Worm (Caenorhabditis elegans) whole organism, L4 larva: Measurements from ENCODE around the gene C31E10.5.

ENCODE experiments used
- D1046.2 ChIP-seq: fragments of 200-800 bp; sonication (Bioruptor generic); IDR thresholded peaks from 2 replicates; pipeline ENCODE4 v1.3.6; 2022; ENCODE audit warnings: missing genetic modification characterization, missing compliant biosample characterization
- F26F4.8 ChIP-seq: fragments of 200-800 bp; sonication (Bioruptor generic); conservative IDR thresholded peaks from 2 replicates; pipeline ENCODE4 v1.3.6; 2022; ENCODE audit warnings: missing genetic modification characterization, missing compliant biosample characterization
- F44E2.7 ChIP-seq: fragments of 200-800 bp; sonication (Bioruptor generic); IDR thresholded peaks from 2 replicates; pipeline ENCODE4 v2.1.2; 2022; ENCODE audit warnings: missing genetic modification characterization, missing compliant biosample characterization
- F49E8.2 ChIP-seq: sonication (generic microtip); optimal IDR thresholded peaks from 2 replicates; lab custom pipeline; 2016; ENCODE audit warnings: missing compliant biosample characterization, mild to moderate bottlenecking, missing genetic modification characterization, borderline replicate concordance
- Y105C5A.15 ChIP-seq: fragments of 200-800 bp; sonication (Bioruptor generic); IDR thresholded peaks from 2 replicates; pipeline ENCODE4 v1.3.6; 2022; ENCODE audit warnings: missing genetic modification characterization, missing compliant biosample characterization
- ZK546.5 ChIP-seq, 2 experiments: sonication (generic microtip); optimal IDR thresholded peaks; 2 replicates each; lab custom pipeline; 2017; ENCODE audit warnings: missing biosample characterization in 2 of 2, missing genetic modification characterization in 2 of 2
- aha-1 ChIP-seq: fragments of 150-350 bp; peaks from one replicate; lab custom pipeline; 2014; ENCODE audit warnings: missing biosample characterization, missing genetic modification characterization
- aly-2 ChIP-seq: sonication (generic microtip); optimal IDR thresholded peaks from 2 replicates; lab custom pipeline; 2018; ENCODE audit warnings: missing biosample characterization, missing genetic modification characterization
- ama-1 ChIP-seq: fragments of 150-350 bp; optimal IDR thresholded peaks from 2 replicates; lab custom pipeline; 2014; ENCODE audit warnings: inconsistent platforms, mixed read lengths
- ceh-32 ChIP-seq: sonication (generic microtip); optimal IDR thresholded peaks from 2 replicates; lab custom pipeline; 2016; ENCODE audit warnings: mild to moderate bottlenecking, missing genetic modification characterization, missing compliant biosample characterization; ENCODE audit not compliant: poor library complexity
- cey-2 ChIP-seq: sonication (generic microtip); optimal IDR thresholded peaks from 3 replicates; lab custom pipeline; 2017; ENCODE audit warnings: missing genetic modification characterization, mild to moderate bottlenecking, missing compliant biosample characterization, antibody characterized with exemption, borderline replicate concordance; ENCODE audit not compliant: insufficient read depth
- daf-16 ChIP-seq, 3 experiments: sonication (generic microtip); optimal IDR thresholded peaks; 2 replicates each; lab custom pipeline; 2016 to 2017; ENCODE audit warnings: missing genetic modification characterization in 3 of 3, missing genetic modification reagents in 3 of 3, mild to moderate bottlenecking in 2 of 3, missing compliant biosample characterization in 2 of 3, missing biosample characterization in 1 of 3, moderate library complexity in 1 of 3
- daf-8 ChIP-seq: fragments of 200-800 bp; sonication (Bioruptor generic); IDR thresholded peaks from 2 replicates; pipeline ENCODE4 v1.3.6; 2022; ENCODE audit warnings: missing genetic modification characterization, missing compliant biosample characterization
- dmd-6 ChIP-seq: fragments of 200-800 bp; sonication (Bioruptor generic); IDR thresholded peaks from 2 replicates; pipeline ENCODE4 v1.3.6; 2022; ENCODE audit warnings: missing genetic modification reagents, missing genetic modification characterization, missing compliant biosample characterization
- dmd-9 ChIP-seq: fragments of 200-800 bp; sonication (Bioruptor generic); IDR thresholded peaks from 2 replicates; pipeline ENCODE4 v1.3.6; 2022; ENCODE audit warnings: missing genetic modification reagents, missing genetic modification characterization, missing compliant biosample characterization
- dpl-1 ChIP-seq: fragments of 150-350 bp; optimal IDR thresholded peaks from 2 replicates; lab custom pipeline; 2014; ENCODE audit warnings: missing biosample characterization, missing genetic modification reagents, missing genetic modification characterization
- duxl-1 ChIP-seq: sonication (generic microtip); optimal IDR thresholded peaks from 2 replicates; lab custom pipeline; 2016; ENCODE audit warnings: mild to moderate bottlenecking, missing genetic modification characterization, moderate library complexity, missing compliant biosample characterization; ENCODE audit not compliant: poor library complexity
- dve-1 ChIP-seq: sonication (generic microtip); optimal IDR thresholded peaks from 2 replicates; lab custom pipeline; 2017; ENCODE audit warnings: antibody characterized with exemption, mild to moderate bottlenecking, missing genetic modification characterization, missing compliant biosample characterization; ENCODE audit not compliant: insufficient read depth
- hif-1 ChIP-seq, 2 experiments: sonication (generic microtip); optimal IDR thresholded peaks; 2 replicates each; lab custom pipeline; 2016 to 2017; ENCODE audit warnings: missing compliant biosample characterization in 2 of 2, missing genetic modification characterization in 2 of 2, missing genetic modification reagents in 2 of 2, missing genotype in 2 of 2, mild to moderate bottlenecking in 1 of 2
- hlh-11 ChIP-seq: fragments of 200-800 bp; sonication (Bioruptor generic); optimal IDR thresholded peaks from 2 replicates; lab custom pipeline; 2018; ENCODE audit warnings: mild to moderate bottlenecking, missing genetic modification characterization, missing compliant biosample characterization
- hlh-30 ChIP-seq: sonication (generic microtip); optimal IDR thresholded peaks from 2 replicates; lab custom pipeline; 2017; ENCODE audit warnings: antibody characterized with exemption, mild to moderate bottlenecking, missing genetic modification characterization, missing compliant biosample characterization; ENCODE audit not compliant: insufficient read depth
- jun-1 ChIP-seq: fragments of 150-350 bp; optimal IDR thresholded peaks from 2 replicates; lab custom pipeline; 2014; ENCODE audit warnings: missing biosample characterization, missing genetic modification reagents, missing genetic modification characterization
- lin-15B ChIP-seq: fragments of 150-350 bp; sonication (generic microtip); optimal IDR thresholded peaks from 3 replicates; lab custom pipeline; 2014; ENCODE audit warnings: missing biosample characterization, missing genetic modification characterization
- lin-29 ChIP-seq: fragments of 200-800 bp; sonication (Bioruptor generic); IDR thresholded peaks from 2 replicates; pipeline ENCODE4 v1.3.6; 2022; ENCODE audit warnings: missing genetic modification reagents, missing genetic modification characterization, missing compliant biosample characterization
- lin-38 ChIP-seq: fragments of 200-800 bp; sonication (Bioruptor generic); IDR thresholded peaks from 2 replicates; pipeline ENCODE4 v1.3.6; 2022; ENCODE audit warnings: missing genetic modification reagents, missing genetic modification characterization, missing compliant biosample characterization
- mdl-1 ChIP-seq, 2 experiments: fragments of 150-350 bp in 1 of 2; sonication (generic microtip) in 1 of 2; optimal IDR thresholded peaks; 2 replicates each; lab custom pipeline; 2014 to 2017; ENCODE audit warnings: missing biosample characterization in 2 of 2, missing genetic modification characterization in 2 of 2
- nhr-10 ChIP-seq: fragments of 150-350 bp; optimal IDR thresholded peaks from 2 replicates; lab custom pipeline; 2014; ENCODE audit warnings: missing biosample characterization, missing genetic modification characterization
- nhr-102 ChIP-seq: sonication (generic microtip); optimal IDR thresholded peaks from 2 replicates; lab custom pipeline; 2016; ENCODE audit warnings: mild to moderate bottlenecking, missing genetic modification characterization, moderate library complexity, missing compliant biosample characterization
- nhr-111 ChIP-seq: fragments of 200-800 bp; sonication (Bioruptor generic); optimal IDR thresholded peaks from 2 replicates; lab custom pipeline; 2018; ENCODE audit warnings: mild to moderate bottlenecking, missing genetic modification characterization, missing compliant biosample characterization
- nhr-28 ChIP-seq: fragments of 150-350 bp; optimal IDR thresholded peaks from 2 replicates; lab custom pipeline; 2014; ENCODE audit warnings: missing biosample characterization, missing genetic modification characterization
- nhr-42 ChIP-seq: fragments of 200-800 bp; sonication (Bioruptor generic); IDR thresholded peaks from 2 replicates; pipeline ENCODE4 v1.3.6; 2022; ENCODE audit warnings: missing genetic modification characterization, missing compliant biosample characterization
- nhr-77 ChIP-seq: fragments of 150-350 bp; optimal IDR thresholded peaks from 2 replicates; lab custom pipeline; 2014; ENCODE audit warnings: missing biosample characterization, missing genetic modification characterization
- php-3 ChIP-seq: fragments of 200-800 bp; sonication (Bioruptor generic); IDR thresholded peaks from 2 replicates; pipeline ENCODE4 v1.3.6; 2022; ENCODE audit warnings: missing genetic modification reagents, missing genetic modification characterization, missing compliant biosample characterization
- pqm-1 ChIP-seq: sonication (generic microtip); optimal IDR thresholded peaks from 2 replicates; lab custom pipeline; 2017; ENCODE audit warnings: missing biosample characterization, missing genetic modification characterization
- set-16 ChIP-seq: fragments of 200-800 bp; sonication (Bioruptor generic); IDR thresholded peaks from 2 replicates; pipeline ENCODE4 v1.3.6; 2022; ENCODE audit warnings: missing genetic modification reagents, missing genetic modification characterization, missing compliant biosample characterization
- skn-1 ChIP-seq: fragments of 150-350 bp; optimal IDR thresholded peaks from 2 replicates; lab custom pipeline; 2014; ENCODE audit warnings: missing biosample characterization, missing genetic modification characterization
- spr-3 ChIP-seq: fragments of 200-800 bp; sonication (Bioruptor generic); optimal IDR thresholded peaks from 2 replicates; lab custom pipeline; 2018; ENCODE audit warnings: mild to moderate bottlenecking, missing genetic modification characterization, missing compliant biosample characterization
- zag-1 ChIP-seq: fragments of 150-350 bp; optimal IDR thresholded peaks from 2 replicates; lab custom pipeline; 2014; ENCODE audit warnings: missing biosample characterization, missing genetic modification characterization
- zfp-2 ChIP-seq: sonication (generic microtip); optimal IDR thresholded peaks from 2 replicates; lab custom pipeline; 2016; ENCODE audit warnings: mild to moderate bottlenecking, missing genetic modification characterization, missing compliant biosample characterization
- zfp-3 ChIP-seq: fragments of 200-800 bp; sonication (Bioruptor generic); conservative IDR thresholded peaks from 2 replicates; pipeline ENCODE4 v1.3.6; 2022; ENCODE audit warnings: missing genetic modification reagents, missing genetic modification characterization, missing compliant biosample characterization
- ztf-11 ChIP-seq: fragments of 150-350 bp; optimal IDR thresholded peaks from 2 replicates; lab custom pipeline; 2014; ENCODE audit warnings: missing biosample characterization, missing genetic modification characterization

Gene C31E10.5

DNA sequence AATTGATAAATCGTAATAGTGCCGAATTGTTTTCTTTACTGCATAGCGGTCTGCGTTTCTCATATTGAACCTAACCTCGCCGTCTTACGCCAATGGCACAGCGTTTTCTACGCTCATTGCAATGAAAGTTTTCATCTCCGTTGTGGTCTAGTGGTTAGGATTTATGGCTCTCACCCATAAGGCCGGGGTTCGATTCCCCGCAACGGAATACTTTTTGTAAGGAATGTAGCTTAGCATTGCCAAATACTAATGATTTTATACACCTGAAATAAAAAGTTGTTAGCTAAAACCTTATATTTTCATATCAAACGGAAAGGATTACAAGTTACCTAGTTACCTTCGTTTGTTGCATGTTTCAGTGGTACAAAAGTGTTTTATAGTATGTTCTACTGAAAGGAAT lies 20.2 kb upstream of the C31E10.5 start (continued):
- peak; percentile 74 for TF ChIP-seq duxl-1 (tag; lab: Kevin White, UChicago)
- TF ChIP-seq zag-1 (tag; lab: Kevin White, UChicago) = no peak
- TF ChIP-seq php-3 (GFP tag; lab: Robert Waterston, UW) = peak; percentile 81
- peak in 1 of 2 experiments; percentile 48 for TF ChIP-seq mdl-1 (tag; optimal IDR thresholded peaks at IDR 0.05; lab: Kevin White, UChicago)

DNA sequence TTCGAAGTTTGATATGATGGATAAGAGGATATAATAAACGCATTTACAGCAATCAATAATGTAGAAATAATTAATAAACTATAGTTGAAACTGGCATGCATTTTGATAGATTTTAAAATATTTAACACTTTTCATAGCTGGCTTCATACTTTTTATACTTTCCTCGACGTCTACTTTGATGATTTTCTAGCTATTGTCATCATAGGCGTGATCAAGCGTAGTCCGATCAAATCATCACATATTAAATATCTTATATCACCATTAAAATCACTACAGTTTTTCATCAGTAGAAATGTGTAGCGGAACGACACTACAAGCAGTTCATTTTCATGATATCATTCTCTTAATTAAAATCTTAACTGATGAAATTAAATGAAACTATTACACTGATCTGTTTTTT lies 19.7 kb upstream of the C31E10.5 start, which contains the start of gene C04C11.25:
C04C11.25 (minus strand) TSS at position 101 of the 400 bp plus-strand sequence.
- TF ChIP-seq nhr-28 (tag; lab: Kevin White, UChicago) = peak; percentile 78
- no peak for TF ChIP-seq jun-1 (tag; lab: Kevin White, UChicago)

- TF ChIP-seq Y105C5A.15 (GFP tag; lab: Robert Waterston, UW) (no peak), lin-29 (GFP tag; lab: Robert Waterston, UW) (no peak), F44E2.7 (GFP tag; lab: Robert Waterston, UW) (no peak), F49E8.2 (no peak), nhr-111 (no peak), aly-2 (tag; lab: Kevin White, UChicago) (no peak), zfp-2 (no peak), spr-3 (GFP tag; lab: Kevin White, UChicago) (no peak), skn-1 (no peak), hlh-30 (no peak), hif-1 (tag; optimal IDR thresholded peaks at IDR 0.05; lab: Kevin White, UChicago) (no peak), dpl-1 (GFP tag; lab: Kevin White, UChicago) (no peak), cey-2 (tag; lab: Kevin White, UChicago) (no peak), ZK546.5 (tag; optimal IDR thresholded peaks at IDR 0.05; lab: Kevin White, UChicago) (no peak), nhr-42 (GFP tag; lab: Robert Waterston, UW) (no peak), ceh-32 (tag; lab: Kevin White, UChicago) (no peak), ztf-11 (tag; lab: Kevin White, UChicago) (no peak), dmd-6 (GFP tag; lab: Robert Waterston, UW) (no peak), ama-1 (no peak)
- TF ChIP-seq, all 104 proteins: peak for 0
Observed at ce11 chrX:14012417-14012816, 16.8 kb upstream of the C31E10.5 start, which contains the start of gene tbc-19. Gene tbc-19, minus strand, starts transcription at chrX:14012517.

DNA sequence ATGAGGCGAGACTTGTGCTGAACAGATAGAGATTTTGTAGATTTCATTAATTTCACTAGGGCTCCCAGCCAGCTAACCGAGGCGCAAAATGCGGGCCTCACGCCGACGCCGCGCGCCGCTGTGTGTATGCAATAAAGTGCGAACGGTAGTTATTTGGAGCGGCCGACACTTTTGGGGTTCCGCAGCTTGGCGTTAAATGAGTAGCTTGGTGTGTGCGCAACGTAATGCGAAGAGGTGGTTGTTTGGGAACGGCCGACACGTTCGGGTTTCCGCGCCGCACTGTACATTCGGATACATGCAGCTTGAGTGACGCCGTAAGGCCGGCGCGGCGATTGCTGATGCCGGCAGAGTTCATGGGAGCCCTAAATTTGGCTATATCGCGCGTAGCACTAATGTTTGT lies 12.5 kb upstream of the C31E10.5 start:
- TF ChIP-seq nhr-42 (GFP tag; lab: Robert Waterston, UW) (no peak), D1046.2 (0 out of 2 replicates have a peak, but pooled peaks have one; percentile 40), dmd-9 (GFP tag; lab: Robert Waterston, UW) (0 out of 2 replicates have a peak, but pooled peaks have one; percentile 35), set-16 (GFP tag; lab: Robert Waterston, UW) (peak; percentile 43)

DNA sequence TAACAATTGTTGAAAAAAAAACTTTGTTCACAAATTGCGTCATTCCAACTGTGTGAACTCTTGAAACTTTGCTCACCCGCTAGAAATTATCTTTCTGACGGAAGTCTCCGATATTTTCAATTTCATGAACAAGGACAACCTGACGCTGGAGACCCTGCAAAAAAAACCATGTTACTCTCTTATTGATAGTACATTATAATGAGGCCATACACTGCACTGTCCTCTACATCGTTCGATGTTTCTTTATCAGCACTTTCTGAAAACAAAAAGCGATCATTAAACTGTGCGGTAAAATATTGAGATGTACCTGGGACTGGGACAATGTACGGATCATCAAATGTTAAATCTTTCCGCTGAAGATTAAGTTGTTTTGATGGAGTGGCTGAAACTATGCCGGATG lies 7.9 kb upstream of the C31E10.5 start:
- TF ChIP-seq nhr-102 (tag; lab: Kevin White, UChicago) = no peak
- TF ChIP-seq nhr-77 (tag; lab: Kevin White, UChicago) = no peak
- TF ChIP-seq set-16 (GFP tag; lab: Robert Waterston, UW) = no peak
- no peak for TF ChIP-seq daf-8 (GFP tag; lab: Robert Waterston, UW)
- TF ChIP-seq lin-15B (tag; lab: Kevin White, UChicago) = no peak
- 0 out of 2 replicates have a peak, but pooled peaks have one; percentile 8 for TF ChIP-seq zfp-3 (GFP tag; lab: Robert Waterston, UW)
- TF ChIP-seq dve-1 (tag; lab: Kevin White, UChicago) = peak; percentile 5
- peak; percentile 41 for TF ChIP-seq hlh-11 (tag; lab: Kevin White, UChicago)
- TF ChIP-seq nhr-28 (tag; lab: Kevin White, UChicago) = peak; percentile 80
- peak; percentile 70 for TF ChIP-seq dmd-6 (GFP tag; lab: Robert Waterston, UW)
- TF ChIP-seq aha-1 (tag; lab: Kevin White, UChicago) = no peak
- TF ChIP-seq lin-38 = 0 out of 2 replicates have a peak, but pooled peaks have one; percentile 18
- TF ChIP-seq F26F4.8 (GFP tag; lab: Robert Waterston, UW) = no peak
- TF ChIP-seq daf-16 (GFP tag; optimal IDR thresholded peaks at IDR 0.05; lab: Kevin White, UChicago) = no peak
- TF ChIP-seq daf-16 (tag; optimal IDR thresholded peaks at IDR 0.05; lab: Kevin White, UChicago) = peak; percentile 62
- TF ChIP-seq nhr-10 (tag; lab: Kevin White, UChicago) = no peak
- TF ChIP-seq pqm-1 = peak; percentile 24
